Fruit fly (Drosophila melanogaster) whole organism, embryonic: ENCODE results near the gene Obp19b.
A peak's percentile ranks its signal among the peaks of the same experiment; 100 is the strongest.

Experiments
- Ada2b ChIP-seq: fragments of 200-800 bp; sonication (Bioruptor generic); IDR thresholded peaks from 2 replicates; pipeline ENCODE4 v1.3.6; 2022; ENCODE audit warnings: missing biosample characterization, missing genetic modification characterization
- Adf1 ChIP-seq: fragments of 200-800 bp; sonication (Bioruptor generic); IDR thresholded peaks from 2 replicates; pipeline ENCODE4 v1.3.6; 2022; ENCODE audit warnings: missing biosample characterization, missing genetic modification characterization
- BtbVII ChIP-seq: fragments of 200-800 bp; sonication (Bioruptor generic); optimal IDR thresholded peaks from 3 replicates; lab custom pipeline; 2017; ENCODE audit warnings: missing biosample characterization, mild to moderate bottlenecking, missing genetic modification characterization
- CG11456 ChIP-seq: fragments of 200-800 bp; sonication (Bioruptor generic); IDR thresholded peaks from 3 replicates; pipeline ENCODE4 v1.3.6; 2022; ENCODE audit warnings: missing biosample characterization, missing genetic modification characterization
- CG11504 ChIP-seq: fragments of 200-800 bp; sonication (Bioruptor generic); optimal IDR thresholded peaks from 3 replicates; lab custom pipeline; 2019; ENCODE audit warnings: missing biosample characterization, mild to moderate bottlenecking, missing genetic modification characterization, moderate library complexity
- CG11695 ChIP-seq: fragments of 200-800 bp; sonication (Bioruptor generic); IDR thresholded peaks from 3 replicates; pipeline ENCODE4 v1.3.6; 2022; ENCODE audit warnings: missing biosample characterization, missing genetic modification characterization
- CG12219 ChIP-seq: fragments of 200-800 bp; sonication (Bioruptor generic); optimal IDR thresholded peaks from 3 replicates; lab custom pipeline; 2018; ENCODE audit warnings: missing biosample characterization, mild to moderate bottlenecking, missing genetic modification characterization
- CG12659 ChIP-seq: fragments of 200-800 bp; sonication (Bioruptor generic); optimal IDR thresholded peaks from 3 replicates; lab custom pipeline; 2017; ENCODE audit warnings: mild to moderate bottlenecking, missing biosample characterization, missing genetic modification reagents, missing genetic modification characterization
- CG13296 ChIP-seq: fragments of 200-800 bp; sonication (Bioruptor generic); optimal IDR thresholded peaks from 3 replicates; lab custom pipeline; 2018; ENCODE audit warnings: missing biosample characterization, mild to moderate bottlenecking, missing genetic modification characterization
- CG14441 ChIP-seq: fragments of 200-800 bp; sonication (Bioruptor generic); IDR thresholded peaks from 2 replicates; pipeline ENCODE4 v1.3.6; 2022; ENCODE audit warnings: missing biosample characterization, missing genetic modification characterization
- CG17361 ChIP-seq: fragments of 200-800 bp; sonication (Bioruptor generic); IDR thresholded peaks from 3 replicates; pipeline ENCODE4 v1.3.6; 2022; ENCODE audit warnings: missing biosample characterization, missing genetic modification characterization
- CG18011 ChIP-seq: fragments of 200-800 bp; sonication (Bioruptor generic); optimal IDR thresholded peaks from 2 replicates; lab custom pipeline; 2017; ENCODE audit warnings: missing biosample characterization, missing genetic modification characterization, mild to moderate bottlenecking, moderate library complexity, missing genotype
- CG18476 ChIP-seq: fragments of 200-800 bp; sonication (Bioruptor generic); optimal IDR thresholded peaks from 2 replicates; lab custom pipeline; 2016; ENCODE audit warnings: missing biosample characterization, mild to moderate bottlenecking, missing genetic modification characterization
- CG18619 ChIP-seq: fragments of 200-800 bp; sonication (Bioruptor generic); optimal IDR thresholded peaks from 3 replicates; lab custom pipeline; 2017; ENCODE audit warnings: missing biosample characterization, mild to moderate bottlenecking, missing genetic modification characterization
- CG2120 ChIP-seq: fragments of 200-800 bp; sonication (Bioruptor generic); optimal IDR thresholded peaks from 3 replicates; lab custom pipeline; 2016; ENCODE audit warnings: missing biosample characterization, missing genetic modification characterization
- CG3407 ChIP-seq: fragments of 200-800 bp; sonication (Bioruptor generic); optimal IDR thresholded peaks from 2 replicates; lab custom pipeline; 2018; ENCODE audit warnings: missing biosample characterization, mild to moderate bottlenecking, missing genetic modification characterization
- CG34376 ChIP-seq: fragments of 200-800 bp; sonication (Bioruptor generic); optimal IDR thresholded peaks from 2 replicates; lab custom pipeline; 2018; ENCODE audit warnings: missing biosample characterization, mild to moderate bottlenecking, missing genetic modification characterization
- CG4328 ChIP-seq: fragments of 200-800 bp; sonication (Bioruptor generic); optimal IDR thresholded peaks from 3 replicates; lab custom pipeline; 2017; ENCODE audit warnings: missing biosample characterization, missing genetic modification reagents, missing genetic modification characterization
- CG4730 ChIP-seq: fragments of 200-800 bp; sonication (Bioruptor generic); IDR thresholded peaks from 2 replicates; pipeline ENCODE4 v1.3.6; 2022; ENCODE audit warnings: missing biosample characterization, missing genetic modification characterization
- CG6254 ChIP-seq: fragments of 200-800 bp; sonication (Bioruptor generic); optimal IDR thresholded peaks from 3 replicates; lab custom pipeline; 2017; ENCODE audit warnings: mild to moderate bottlenecking, missing biosample characterization, missing genetic modification reagents, missing genetic modification characterization
- CG6272 ChIP-seq: fragments of 200-800 bp; sonication (Bioruptor generic); IDR thresholded peaks from 2 replicates; pipeline ENCODE4 v1.3.6; 2022; ENCODE audit warnings: missing biosample characterization, missing genetic modification characterization
- CG7271 ChIP-seq: fragments of 200-800 bp; sonication (Bioruptor generic); optimal IDR thresholded peaks from 2 replicates; lab custom pipeline; 2018; ENCODE audit warnings: missing biosample characterization, mild to moderate bottlenecking, missing genetic modification characterization, moderate library complexity
- CG7357 ChIP-seq: fragments of 200-800 bp; sonication (Bioruptor generic); IDR thresholded peaks from 3 replicates; pipeline ENCODE4 v1.3.6; 2022; ENCODE audit warnings: missing biosample characterization, missing genetic modification characterization
- CG8281 ChIP-seq: fragments of 200-800 bp; sonication (Bioruptor generic); optimal IDR thresholded peaks from 2 replicates; lab custom pipeline; 2018; ENCODE audit warnings: missing biosample characterization, mild to moderate bottlenecking, missing genetic modification characterization, moderate library complexity
- CrebB ChIP-seq: fragments of 200-800 bp; sonication (Bioruptor generic); optimal IDR thresholded peaks from 3 replicates; lab custom pipeline; 2018; ENCODE audit warnings: missing biosample characterization, mild to moderate bottlenecking, missing genetic modification characterization
- Dp ChIP-seq: fragments of 200-800 bp; sonication (Bioruptor generic); optimal IDR thresholded peaks from 2 replicates; lab custom pipeline; 2018; ENCODE audit warnings: missing biosample characterization, mild to moderate bottlenecking, missing genetic modification characterization, moderate library complexity
- HLH3B ChIP-seq: fragments of 200-800 bp; sonication (Bioruptor generic); IDR thresholded peaks from 2 replicates; pipeline ENCODE4 v1.3.6; 2022; ENCODE audit warnings: missing biosample characterization, missing genetic modification characterization
- HLH54F ChIP-seq: fragments of 200-800 bp; sonication (Bioruptor generic); optimal IDR thresholded peaks from 3 replicates; lab custom pipeline; 2016; ENCODE audit warnings: missing biosample characterization, missing genetic modification characterization
- MTF-1 ChIP-seq: fragments of 200-800 bp; sonication (Bioruptor generic); optimal IDR thresholded peaks from 2 replicates; lab custom pipeline; 2018; ENCODE audit warnings: missing biosample characterization, mild to moderate bottlenecking, missing genetic modification characterization, borderline replicate concordance
- Med ChIP-seq: fragments of 200-800 bp; sonication (Bioruptor generic); peaks from one replicate; lab custom pipeline; 2016; ENCODE audit warnings: missing biosample characterization, missing genetic modification characterization, mild to moderate bottlenecking, inconsistent platforms, moderate library complexity
- Rx ChIP-seq: fragments of 200-800 bp; sonication (Bioruptor generic); IDR thresholded peaks from 2 replicates; pipeline ENCODE4 v1.3.6; 2022; ENCODE audit warnings: missing biosample characterization, missing genetic modification characterization
- abd-A ChIP-seq: fragments of 200-800 bp; sonication (Bioruptor generic); optimal IDR thresholded peaks from 3 replicates; lab custom pipeline; 2019; ENCODE audit warnings: missing biosample characterization, mild to moderate bottlenecking, missing genetic modification characterization, moderate library complexity
- bcd ChIP-seq: fragments of 200-800 bp; sonication (Bioruptor generic); optimal IDR thresholded peaks from 2 replicates; lab custom pipeline; 2017; ENCODE audit warnings: missing biosample characterization, mild to moderate bottlenecking, missing genetic modification characterization
- bsh ChIP-seq, 2 experiments: fragments of 200-800 bp; sonication (Bioruptor generic); optimal IDR thresholded peaks; 2 replicates each; lab custom pipeline; 2017 to 2018; ENCODE audit warnings: mild to moderate bottlenecking in 2 of 2, missing biosample characterization in 2 of 2, missing genetic modification characterization in 2 of 2, moderate library complexity in 1 of 2
- cato ChIP-seq: fragments of 200-800 bp; sonication (Bioruptor generic); optimal IDR thresholded peaks from 2 replicates; lab custom pipeline; 2016; ENCODE audit warnings: missing biosample characterization, missing genetic modification characterization, borderline replicate concordance
- ci ChIP-seq: fragments of 200-800 bp; sonication (Bioruptor generic); IDR thresholded peaks from 3 replicates; pipeline ENCODE4 v1.3.6; 2022; ENCODE audit warnings: missing biosample characterization, missing genetic modification characterization
- corto ChIP-seq: fragments of 200-800 bp; sonication (Bioruptor generic); optimal IDR thresholded peaks from 2 replicates; lab custom pipeline; 2016; ENCODE audit warnings: missing biosample characterization, mild to moderate bottlenecking, missing genetic modification characterization, moderate library complexity
- dpn ChIP-seq, 2 experiments: fragments of 200-800 bp; sonication (Bioruptor generic); optimal IDR thresholded peaks; 3 replicates each; lab custom pipeline; 2016; ENCODE audit warnings: missing biosample characterization in 2 of 2, missing genetic modification characterization in 2 of 2
- ems ChIP-seq: fragments of 200-800 bp; sonication (Bioruptor generic); optimal IDR thresholded peaks from 3 replicates; lab custom pipeline; 2016; ENCODE audit warnings: missing biosample characterization, missing genetic modification characterization
- fu2 ChIP-seq: fragments of 200-800 bp; sonication (Bioruptor generic); optimal IDR thresholded peaks from 2 replicates; lab custom pipeline; 2016; ENCODE audit warnings: missing biosample characterization, missing genetic modification characterization
- gsb ChIP-seq: fragments of 200-800 bp; sonication (Bioruptor generic); IDR thresholded peaks from 2 replicates; pipeline ENCODE4 v1.3.6; 2022; ENCODE audit warnings: missing biosample characterization, missing genetic modification characterization
- kay ChIP-seq: fragments of 200-800 bp; sonication (Bioruptor generic); optimal IDR thresholded peaks from 2 replicates; lab custom pipeline; 2016; ENCODE audit warnings: missing biosample characterization, missing genetic modification characterization
- lov ChIP-seq, 2 experiments: fragments of 200-800 bp in 1 of 2; fragments of >200 bp in 1 of 2; sonication (Bioruptor generic) in 1 of 2; IDR thresholded peaks in 1 of 2; optimal IDR thresholded peaks in 1 of 2; 2 replicates in 1 of 2; 3 replicates in 1 of 2; pipeline versions ENCODE4 v1.3.6 to Lab custom; 2017 to 2022; ENCODE audit warnings: missing biosample characterization in 1 of 2, missing genetic modification characterization in 1 of 2
- nau ChIP-seq: fragments of 200-800 bp; sonication (Bioruptor generic); optimal IDR thresholded peaks from 3 replicates; lab custom pipeline; 2017; ENCODE audit warnings: missing biosample characterization, mild to moderate bottlenecking, missing genetic modification characterization, missing genetic modification reagents
- odd ChIP-seq: fragments of 200-800 bp; sonication (Bioruptor generic); optimal IDR thresholded peaks from 2 replicates; lab custom pipeline; 2017; ENCODE audit warnings: missing biosample characterization, mild to moderate bottlenecking, missing genetic modification characterization
- pum ChIP-seq: fragments of 200-800 bp; sonication (Bioruptor generic); optimal IDR thresholded peaks from 2 replicates; lab custom pipeline; 2016; ENCODE audit warnings: missing biosample characterization, missing genetic modification characterization
- row ChIP-seq: fragments of 200-800 bp; sonication (Bioruptor generic); IDR thresholded peaks from 3 replicates; pipeline ENCODE4 v1.3.6; 2022; ENCODE audit warnings: missing biosample characterization, missing genetic modification characterization
- sens ChIP-seq: fragments of 200-800 bp; sonication (Bioruptor generic); peaks from one replicate; lab custom pipeline; 2016; ENCODE audit warnings: missing biosample characterization, missing genetic modification characterization

Obp19b gene

dm6 chrX:20433345-20434332 lies 17.1 kb downstream of the Obp19b start, which contains the start of gene CG1695 (continued):
- TF ChIP-seq row (peak; percentile 60), CG7357 (GFP tag; lab: Robert Waterston, UW) (0 out of 3 replicates have a peak, but pooled peaks have one; percentile 5), cato (GFP tag; lab: Kevin White, UChicago) (no peak), lov (optimal IDR thresholded peaks at IDR 0.05; lab: Kevin White, UChicago) (no peak), lov (GFP tag; IDR thresholded peaks at IDR 0.05; lab: Robert Waterston, UW) (no peak), CG3407 (GFP tag; lab: Kevin White, UChicago) (no peak), Adf1 (GFP tag; lab: Robert Waterston, UW) (peak; percentile 97), ems (GFP tag; lab: Kevin White, UChicago) (no peak), Med (GFP tag; lab: Kevin White, UChicago) (peak; percentile 81), Dp (GFP tag; lab: Kevin White, UChicago) (peak; percentile 17), CrebB (tag; lab: Kevin White, UChicago) (no peak), CG7271 (no peak), fu2 (GFP tag; lab: Kevin White, UChicago) (peak; percentile 13), CG12219 (no peak), CG6254 (peak; percentile 5), CG18011 (no peak), sens (GFP tag; lab: Kevin White, UChicago) (peak; percentile 90), HLH3B (0 out of 2 replicates have a peak, but pooled peaks have one; percentile 23), HLH54F (GFP tag; lab: Kevin White, UChicago) (peak; percentile 1), bsh (GFP tag; optimal IDR thresholded peaks at IDR 0.05; lab: Kevin White, UChicago) (no peak), CG12659 (peak; percentile 34), CG17361 (0 out of 3 replicates have a peak, but pooled peaks have one; percentile 23), CG18476 (GFP tag; lab: Kevin White, UChicago) (no peak), dpn (GFP tag; optimal IDR thresholded peaks at IDR 0.05; lab: Kevin White, UChicago) (peak in 1 of 2 experiments; percentile 0), CG11456 (no peak), CG6272 (GFP tag; lab: Robert Waterston, UW) (no peak), CG34376 (GFP tag; lab: Kevin White, UChicago) (no peak), Rx (GFP tag; lab: Robert Waterston, UW) (no peak), Ada2b (no peak), CG18619 (peak; percentile 19), CG11504 (tag; lab: Kevin White, UChicago) (peak; percentile 29), CG11695 (GFP tag; lab: Robert Waterston, UW) (no peak), ci (GFP tag; lab: Robert Waterston, UW) (peak; percentile 48; the same call in 1 of the 3 replicates), nau (GFP tag; lab: Kevin White, UChicago) (no peak), CG2120 (GFP tag; lab: Kevin White, UChicago) (peak; percentile 45), corto (GFP tag; lab: Kevin White, UChicago) (no peak), pum (GFP tag; lab: Kevin White, UChicago) (no peak), CG8281 (tag; lab: Kevin White, UChicago) (no peak), abd-A (tag; lab: Kevin White, UChicago) (no peak), BtbVII (GFP tag; lab: Kevin White, UChicago) (no peak), CG14441 (no peak), bcd (peak; percentile 16), MTF-1 (GFP tag; lab: Kevin White, UChicago) (no peak), gsb (GFP tag; lab: Robert Waterston, UW) (no peak), odd (GFP tag; lab: Kevin White, UChicago) (peak; percentile 32), CG13296 (no peak), CG4328 (GFP tag; lab: Kevin White, UChicago) (no peak), kay (GFP tag; lab: Kevin White, UChicago) (no peak), CG4730 (GFP tag; lab: Robert Waterston, UW) (no peak)
